Fruit fly (Drosophila melanogaster) whole organism: ENCODE data around the gene CG42523.

Experiments
- CG8478 ChIP-seq: fragments of >200 bp; optimal IDR thresholded peaks from 2 replicates; lab custom pipeline; 2018; ENCODE audit warnings: inconsistent platforms
- Dll ChIP-seq: fragments of >200 bp; optimal IDR thresholded peaks from 2 replicates; lab custom pipeline; 2017
- EcR ChIP-seq, 2 experiments: fragments of >200 bp; optimal IDR thresholded peaks; 2 replicates each; lab custom pipeline; 2017; ENCODE audit warnings: missing biosample characterization in 2 of 2, missing genetic modification characterization in 2 of 2, missing genetic modification reagents in 2 of 2
- pan ChIP-seq: fragments of >200 bp; optimal IDR thresholded peaks from 2 replicates; lab custom pipeline; 2017
- psq ChIP-seq: fragments of >200 bp; optimal IDR thresholded peaks from 2 replicates; lab custom pipeline; 2017
- usp ChIP-seq: fragments of >200 bp; optimal IDR thresholded peaks from 2 replicates; lab custom pipeline; 2017; ENCODE audit warnings: missing biosample characterization, missing genetic modification characterization, mixed read lengths

- TF ChIP-seq CG8478 (lab: Kevin White, UChicago) (no peak), EcR (GFP tag; optimal IDR thresholded peaks at IDR 0.05; lab: Kevin White, UChicago) (no peak), psq (lab: Kevin White, UChicago) (no peak), pan (lab: Kevin White, UChicago) (no peak), Dll (lab: Kevin White, UChicago) (no peak), usp (no peak)
These were observed 50.3 kb downstream of the CG42523 start for dm6 chr2L:4813023-4813339.
